Worm (Caenorhabditis elegans): ENCODE results near the gene T03F7.6.

T03F7.6 gene

ce11 chrV:11299406-11299805 lies 4.9 kb downstream of the T03F7.6 start:
- TF ChIP-seq nhr-12 (tag; optimal IDR thresholded peaks at IDR 0.05) = no peak
- TF ChIP-seq nhr-28 (tag; optimal IDR thresholded peaks at IDR 0.05) = no peak
- TF ChIP-seq lin-32 (GFP tag; optimal IDR thresholded peaks at IDR 0.05) = no peak
- TF ChIP-seq nhr-237 (tag; optimal IDR thresholded peaks at IDR 0.05) = no peak
- TF ChIP-seq elt-1 (tag; optimal IDR thresholded peaks at IDR 0.05; ENCODE audit: borderline replicate concordance, insufficient read depth) = no peak
- TF ChIP-seq sem-2 (GFP tag; optimal IDR thresholded peaks at IDR 0.05) = no peak
- TF ChIP-seq snpc-4 (tag; optimal IDR thresholded peaks at IDR 0.05) = no peak
- TF ChIP-seq zip-8 (tag; optimal IDR thresholded peaks at IDR 0.05) = no peak
- TF ChIP-seq flh-1 (GFP tag; optimal IDR thresholded peaks at IDR 0.05) = no peak
- no peak for TF ChIP-seq M03D4.4 (tag; optimal IDR thresholded peaks at IDR 0.05)
- no peak for TF ChIP-seq ceh-83 (GFP tag; optimal IDR thresholded peaks at IDR 0.05)

ce11 chrV:11300539-11300938 lies 6.0 kb downstream of the T03F7.6 start, which contains the start of gene srh-47:
Gene srh-47 (minus strand): TSS chrV:11300639.
- TF ChIP-seq nhr-2 (tag; optimal IDR thresholded peaks at IDR 0.05) (no peak), ceh-43 (GFP tag; optimal IDR thresholded peaks at IDR 0.05) (no peak), blmp-1 (tag; optimal IDR thresholded peaks at IDR 0.05) (no peak), M03D4.4 (tag; optimal IDR thresholded peaks at IDR 0.05) (no peak), ceh-83 (GFP tag; optimal IDR thresholded peaks at IDR 0.05) (no peak), lin-13 (tag; optimal IDR thresholded peaks at IDR 0.05) (no peak), nhr-237 (tag; optimal IDR thresholded peaks at IDR 0.05) (no peak), sptf-1 (tag; optimal IDR thresholded peaks at IDR 0.05) (no peak)

ce11 chrV:11302698-11303097 lies 8.2 kb downstream of the T03F7.6 start, which contains the start of gene srh-46:
Gene srh-46 (minus strand): TSS chrV:11302886.
- TF ChIP-seq nhr-28 (tag; optimal IDR thresholded peaks at IDR 0.05) (no peak), lsy-2 (tag; optimal IDR thresholded peaks at IDR 0.05) (no peak), snpc-4 (tag; optimal IDR thresholded peaks at IDR 0.05) (no peak), cnd-1 (tag; optimal IDR thresholded peaks at IDR 0.05) (no peak), tbx-8 (GFP tag; optimal IDR thresholded peaks at IDR 0.05) (no peak), ceh-83 (GFP tag; optimal IDR thresholded peaks at IDR 0.05) (no peak), pha-4 (tag; optimal IDR thresholded peaks at IDR 0.05) (no peak), ceh-39 (tag; optimal IDR thresholded peaks at IDR 0.05) (no peak), drap-1 (GFP tag; optimal IDR thresholded peaks at IDR 0.05) (no peak), M03D4.4 (tag; optimal IDR thresholded peaks at IDR 0.05) (no peak), unc-120 (tag; optimal IDR thresholded peaks at IDR 0.05; ENCODE audit: poor library complexity, severe bottlenecking) (no peak), flh-1 (GFP tag; optimal IDR thresholded peaks at IDR 0.05) (no peak), unc-62 (GFP tag; optimal IDR thresholded peaks at IDR 0.05) (no peak), mep-1 (tag; optimal IDR thresholded peaks at IDR 0.05) (no peak), ces-1 (GFP tag; optimal IDR thresholded peaks at IDR 0.05) (no peak)

ce11 chrV:11304200-11304599 lies 9.7 kb downstream of the T03F7.6 start:
- TF ChIP-seq flh-1 (GFP tag; optimal IDR thresholded peaks at IDR 0.05) (no peak), ztf-11 (tag; optimal IDR thresholded peaks at IDR 0.05) (no peak), pha-4 (tag; optimal IDR thresholded peaks at IDR 0.05) (no peak), ceh-83 (GFP tag; optimal IDR thresholded peaks at IDR 0.05) (no peak), drap-1 (GFP tag; optimal IDR thresholded peaks at IDR 0.05) (no peak), sem-2 (GFP tag; optimal IDR thresholded peaks at IDR 0.05) (no peak), M03D4.4 (tag; optimal IDR thresholded peaks at IDR 0.05) (no peak), bed-3 (GFP tag; optimal IDR thresholded peaks at IDR 0.05) (no peak), elt-1 (tag; optimal IDR thresholded peaks at IDR 0.05; ENCODE audit: borderline replicate concordance, insufficient read depth) (no peak), cnd-1 (tag; optimal IDR thresholded peaks at IDR 0.05) (no peak), zip-8 (tag; optimal IDR thresholded peaks at IDR 0.05) (no peak), nhr-237 (tag; optimal IDR thresholded peaks at IDR 0.05) (no peak), nhr-12 (tag; optimal IDR thresholded peaks at IDR 0.05) (no peak), nhr-76 (tag; optimal IDR thresholded peaks at IDR 0.05) (no peak), snpc-4 (tag; optimal IDR thresholded peaks at IDR 0.05) (no peak), mab-5 (tag; optimal IDR thresholded peaks at IDR 0.05) (no peak), ceh-43 (GFP tag; optimal IDR thresholded peaks at IDR 0.05) (no peak), unc-62 (GFP tag; optimal IDR thresholded peaks at IDR 0.05) (no peak), lin-13 (tag; optimal IDR thresholded peaks at IDR 0.05) (no peak), ham-2 (GFP tag; optimal IDR thresholded peaks at IDR 0.05) (no peak)

ce11 chrV:11304879-11305278 lies 10.4 kb downstream of the T03F7.6 start, which contains the start of gene srh-45:
Gene srh-45 (minus strand): TSS chrV:11304979.
- TF ChIP-seq unc-120 (tag; optimal IDR thresholded peaks at IDR 0.05; ENCODE audit: poor library complexity, severe bottlenecking) = no peak
- TF ChIP-seq tbx-8 (GFP tag; optimal IDR thresholded peaks at IDR 0.05) = no peak
- TF ChIP-seq zip-8 (tag; optimal IDR thresholded peaks at IDR 0.05) = no peak
- no peak for TF ChIP-seq sem-2 (GFP tag; optimal IDR thresholded peaks at IDR 0.05)
- no peak for TF ChIP-seq unc-62 (GFP tag; optimal IDR thresholded peaks at IDR 0.05)
- no peak for TF ChIP-seq lsy-2 (tag; optimal IDR thresholded peaks at IDR 0.05)
- no peak for TF ChIP-seq M03D4.4 (tag; optimal IDR thresholded peaks at IDR 0.05)
- TF ChIP-seq unc-39 (tag; optimal IDR thresholded peaks at IDR 0.05) = no peak
- no peak for TF ChIP-seq snpc-4 (tag; optimal IDR thresholded peaks at IDR 0.05)
- TF ChIP-seq nhr-2 (tag; optimal IDR thresholded peaks at IDR 0.05) = no peak
- TF ChIP-seq bed-3 (GFP tag; optimal IDR thresholded peaks at IDR 0.05) = no peak
- no peak for TF ChIP-seq hlh-1 (tag; optimal IDR thresholded peaks at IDR 0.05)
- no peak for TF ChIP-seq ces-1 (GFP tag; optimal IDR thresholded peaks at IDR 0.05)
- no peak for TF ChIP-seq pha-4 (tag; optimal IDR thresholded peaks at IDR 0.05)
- no peak for TF ChIP-seq nhr-76 (tag; optimal IDR thresholded peaks at IDR 0.05)
- no peak for TF ChIP-seq elt-3 (tag; optimal IDR thresholded peaks at IDR 0.05)
- no peak for TF ChIP-seq mep-1 (tag; optimal IDR thresholded peaks at IDR 0.05)
- no peak for TF ChIP-seq ztf-11 (tag; optimal IDR thresholded peaks at IDR 0.05)
- TF ChIP-seq drap-1 (GFP tag; optimal IDR thresholded peaks at IDR 0.05) = no peak
